Worm (Caenorhabditis elegans): Measurements from ENCODE around the gene lin-12.

DNA sequence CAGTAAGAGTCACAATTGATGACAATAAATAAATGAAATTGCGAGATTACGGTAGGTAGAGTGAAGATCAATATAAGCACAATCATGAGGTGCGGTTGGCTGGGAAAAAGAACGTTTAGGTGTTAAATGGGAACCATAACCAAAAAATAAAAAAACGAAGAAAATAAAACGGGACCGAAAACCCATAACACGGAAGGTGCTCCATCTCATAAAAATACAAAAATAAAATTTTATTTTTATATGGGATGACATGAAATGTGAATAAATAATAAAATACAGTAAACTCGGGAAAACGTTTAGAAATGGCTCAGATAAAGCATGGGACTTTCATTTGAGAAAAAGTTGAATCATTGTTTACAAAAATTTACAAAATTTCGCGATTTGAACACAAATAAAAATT lies 4.3 kb upstream of the lin-12 start, which contains the start of gene F02A9.7:
- TF ChIP-seq med-1 (GFP tag; optimal IDR thresholded peaks at IDR 0.05; ENCODE audit: insufficient read depth), result no peak
- no peak for TF ChIP-seq cog-1 (tag; optimal IDR thresholded peaks at IDR 0.05)
- no peak for TF ChIP-seq flt-1 (GFP tag; IDR thresholded peaks at IDR 0.05)
- TF ChIP-seq ztf-23 (GFP tag; IDR thresholded peaks at IDR 0.05), result no peak

Measured in whole organism, midembryonic.